Worm (Caenorhabditis elegans) whole organism, young adult: ENCODE measurements around the gene npr-32.

ENCODE experiments used
- B0019.2 ChIP-seq: fragments of 200-800 bp; sonication (Bioruptor generic); conservative IDR thresholded peaks from 2 replicates; pipeline ENCODE4 v1.3.6; 2022; ENCODE audit warnings: missing genetic modification reagents, missing genetic modification characterization, missing compliant biosample characterization
- C06A6.2 ChIP-seq: fragments of 200-800 bp; sonication (Bioruptor generic); conservative IDR thresholded peaks from 2 replicates; pipeline ENCODE4 v1.3.6; 2022; ENCODE audit warnings: missing genetic modification characterization, missing compliant biosample characterization
- C17E4.6 ChIP-seq: fragments of 200-800 bp; sonication (Bioruptor generic); IDR thresholded peaks from 2 replicates; pipeline ENCODE4 v1.3.6; 2022; ENCODE audit warnings: missing genetic modification reagents, missing genetic modification characterization, missing compliant biosample characterization
- F52B5.7 ChIP-seq: sonication (generic microtip); optimal IDR thresholded peaks from 2 replicates; lab custom pipeline; 2016; ENCODE audit warnings: mild to moderate bottlenecking, missing genetic modification characterization, missing compliant biosample characterization
- F55B11.4 ChIP-seq: sonication (generic microtip); optimal IDR thresholded peaks from 2 replicates; lab custom pipeline; 2016; ENCODE audit warnings: missing compliant biosample characterization, missing genetic modification characterization, borderline replicate concordance; ENCODE audit not compliant: insufficient read depth
- F57C9.4 ChIP-seq: sonication (generic microtip); optimal IDR thresholded peaks from 2 replicates; lab custom pipeline; 2017; ENCODE audit warnings: mild to moderate bottlenecking, missing genetic modification characterization, missing compliant biosample characterization
- K11D2.4 ChIP-seq: fragments of 200-800 bp; sonication (Bioruptor generic); IDR thresholded peaks from 2 replicates; pipeline ENCODE4 v1.3.6; 2022; ENCODE audit warnings: missing genetic modification reagents, missing genetic modification characterization, missing compliant biosample characterization
- K12H6.12 ChIP-seq: fragments of 200-800 bp; sonication (Bioruptor generic); optimal IDR thresholded peaks from 2 replicates; lab custom pipeline; 2018; ENCODE audit warnings: mild to moderate bottlenecking, missing genetic modification characterization, missing compliant biosample characterization
- T26A5.8 ChIP-seq: sonication (generic microtip); optimal IDR thresholded peaks from 2 replicates; lab custom pipeline; 2016; ENCODE audit warnings: missing genetic modification characterization, missing compliant biosample characterization
- Y56A3A.18 ChIP-seq: fragments of 200-800 bp; sonication (Bioruptor generic); IDR thresholded peaks from 2 replicates; pipeline ENCODE4 v1.3.6; 2022; ENCODE audit warnings: missing genetic modification reagents, missing genetic modification characterization, missing compliant biosample characterization
- atf-7 ChIP-seq: sonication (generic microtip); optimal IDR thresholded peaks from 2 replicates; lab custom pipeline; 2017; ENCODE audit warnings: mild to moderate bottlenecking, missing genetic modification characterization, missing compliant biosample characterization
- attf-5 ChIP-seq: fragments of 200-800 bp; sonication (Bioruptor generic); optimal IDR thresholded peaks from 2 replicates; lab custom pipeline; 2018; ENCODE audit warnings: mild to moderate bottlenecking, missing genetic modification characterization, missing compliant biosample characterization
- bed-1 ChIP-seq: fragments of 200-800 bp; sonication (Bioruptor generic); IDR thresholded peaks from 2 replicates; pipeline ENCODE4 v1.3.6; 2022; ENCODE audit warnings: missing genetic modification reagents, missing genetic modification characterization, missing compliant biosample characterization
- ceh-100 ChIP-seq: fragments of 200-800 bp; sonication (Bioruptor generic); IDR thresholded peaks from 2 replicates; pipeline ENCODE4 v1.3.6; 2022; ENCODE audit warnings: missing genetic modification reagents, missing genetic modification characterization, missing compliant biosample characterization
- ceh-40 ChIP-seq: fragments of 200-800 bp; sonication (Bioruptor generic); IDR thresholded peaks from 2 replicates; pipeline ENCODE4 v1.3.6; 2022; ENCODE audit warnings: missing genetic modification characterization, missing compliant biosample characterization
- ceh-58 ChIP-seq: fragments of 200-800 bp; sonication (Bioruptor generic); IDR thresholded peaks from 2 replicates; pipeline ENCODE4 v1.3.6; 2022; ENCODE audit warnings: missing genetic modification characterization, missing compliant biosample characterization
- ceh-79 ChIP-seq: sonication (generic microtip); optimal IDR thresholded peaks from 2 replicates; lab custom pipeline; 2017; ENCODE audit warnings: mild to moderate bottlenecking, missing genetic modification characterization, missing compliant biosample characterization
- dox-1 ChIP-seq: fragments of 200-800 bp; sonication (Bioruptor generic); IDR thresholded peaks from 2 replicates; pipeline ENCODE4 v1.3.6; 2022; ENCODE audit warnings: missing genetic modification reagents, missing genetic modification characterization, missing compliant biosample characterization
- dpff-1 ChIP-seq: sonication (generic microtip); optimal IDR thresholded peaks from 2 replicates; lab custom pipeline; 2017; ENCODE audit warnings: mild to moderate bottlenecking, missing genetic modification characterization, missing compliant biosample characterization
- ekl-4 ChIP-seq: fragments of 200-800 bp; sonication (Bioruptor generic); IDR thresholded peaks from 2 replicates; pipeline ENCODE4 v1.3.6; 2022; ENCODE audit warnings: missing genetic modification reagents, missing genetic modification characterization, missing compliant biosample characterization
- ets-4 ChIP-seq: fragments of 200-800 bp; sonication (Bioruptor generic); optimal IDR thresholded peaks from 2 replicates; lab custom pipeline; 2018; ENCODE audit warnings: mild to moderate bottlenecking, missing genetic modification characterization, missing compliant biosample characterization
- hmg-1.2 ChIP-seq: fragments of 200-800 bp; sonication (Bioruptor generic); IDR thresholded peaks from 2 replicates; pipeline ENCODE4 v1.3.6; 2022; ENCODE audit warnings: missing genetic modification reagents, missing genetic modification characterization, missing compliant biosample characterization
- hmg-20 ChIP-seq: fragments of 200-800 bp; sonication (Bioruptor generic); IDR thresholded peaks from 2 replicates; pipeline ENCODE4 v1.3.6; 2022; ENCODE audit warnings: missing genetic modification reagents, missing genetic modification characterization, missing compliant biosample characterization
- hsf-1 ChIP-seq: fragments of 200-800 bp; sonication (Bioruptor generic); IDR thresholded peaks from 2 replicates; pipeline ENCODE4 v1.3.6; 2022; ENCODE audit warnings: missing genetic modification reagents, missing genetic modification characterization, missing compliant biosample characterization
- lag-1 ChIP-seq: fragments of 200-800 bp; sonication (Bioruptor generic); IDR thresholded peaks from 2 replicates; pipeline ENCODE4 v1.3.6; 2022; ENCODE audit warnings: missing genetic modification reagents, missing genetic modification characterization, missing compliant biosample characterization
- let-607 ChIP-seq, 2 experiments: fragments of 200-800 bp in 1 of 2; sonication (Bioruptor generic) in 1 of 2; sonication (generic microtip) in 1 of 2; optimal IDR thresholded peaks; 2 replicates each; lab custom pipeline; 2016 to 2018; ENCODE audit warnings: mild to moderate bottlenecking in 2 of 2, missing compliant biosample characterization in 2 of 2, missing genetic modification characterization in 2 of 2, moderate library complexity in 2 of 2, missing genotype in 1 of 2
- lin-54 ChIP-seq: fragments of 200-800 bp; sonication (Bioruptor generic); optimal IDR thresholded peaks from 2 replicates; lab custom pipeline; 2018; ENCODE audit warnings: mild to moderate bottlenecking, missing genetic modification characterization, missing compliant biosample characterization
- lsl-1 ChIP-seq: fragments of 200-800 bp; sonication (Bioruptor generic); optimal IDR thresholded peaks from 2 replicates; lab custom pipeline; 2018; ENCODE audit warnings: mild to moderate bottlenecking, missing genetic modification characterization, moderate library complexity, missing compliant biosample characterization
- lsy-27 ChIP-seq: sonication (generic microtip); optimal IDR thresholded peaks from 2 replicates; lab custom pipeline; 2017; ENCODE audit warnings: missing genetic modification characterization, mild to moderate bottlenecking, missing compliant biosample characterization, antibody characterized with exemption, missing genotype, borderline replicate concordance; ENCODE audit not compliant: insufficient read depth
- madf-3 ChIP-seq: fragments of 200-800 bp; sonication (Bioruptor generic); IDR thresholded peaks from 2 replicates; pipeline ENCODE4 v1.3.6; 2022; ENCODE audit warnings: missing genetic modification reagents, missing genetic modification characterization, missing compliant biosample characterization
- mel-28 ChIP-seq: sonication (generic microtip); optimal IDR thresholded peaks from 2 replicates; lab custom pipeline; 2016; ENCODE audit warnings: borderline replicate concordance, mild to moderate bottlenecking, missing genetic modification characterization, missing compliant biosample characterization
- mes-4 ChIP-seq: sonication (generic microtip); optimal IDR thresholded peaks from 2 replicates; lab custom pipeline; 2016; ENCODE audit warnings: missing genotype, missing genetic modification characterization, missing compliant biosample characterization
- nfyb-1 ChIP-seq: fragments of 200-800 bp; sonication (Bioruptor generic); IDR thresholded peaks from 2 replicates; pipeline ENCODE4 v1.3.6; 2022; ENCODE audit warnings: missing genetic modification reagents, missing genetic modification characterization, missing compliant biosample characterization
- nhr-120 ChIP-seq: fragments of 200-800 bp; sonication (Bioruptor generic); IDR thresholded peaks from 2 replicates; pipeline ENCODE4 v1.3.6; 2022; ENCODE audit warnings: missing genetic modification characterization, missing compliant biosample characterization
- nhr-179 ChIP-seq: sonication (generic microtip); optimal IDR thresholded peaks from 2 replicates; lab custom pipeline; 2016; ENCODE audit warnings: mild to moderate bottlenecking, missing genetic modification characterization, missing compliant biosample characterization
- nhr-80 ChIP-seq: sonication (generic microtip); optimal IDR thresholded peaks from 2 replicates; lab custom pipeline; 2016; ENCODE audit warnings: missing genetic modification characterization, missing compliant biosample characterization
- pbrm-1 ChIP-seq: fragments of 200-800 bp; sonication (Bioruptor generic); IDR thresholded peaks from 2 replicates; pipeline ENCODE4 v1.3.6; 2022; ENCODE audit warnings: missing genetic modification reagents, missing genetic modification characterization, missing compliant biosample characterization
- snpc-1.1 ChIP-seq: sonication (generic microtip); optimal IDR thresholded peaks from 2 replicates; lab custom pipeline; 2017; ENCODE audit warnings: missing genetic modification characterization, mild to moderate bottlenecking, missing compliant biosample characterization, antibody characterized with exemption, moderate library complexity, missing genotype, missing genetic modification reagents; ENCODE audit not compliant: insufficient read depth
- snpc-3.4 ChIP-seq: sonication (generic microtip); optimal IDR thresholded peaks from 2 replicates; lab custom pipeline; 2017; ENCODE audit warnings: missing genetic modification characterization, mild to moderate bottlenecking, missing compliant biosample characterization, antibody characterized with exemption, moderate library complexity, missing genotype, missing genetic modification reagents
- snpc-4 ChIP-seq, 5 experiments: fragments of 150-350 bp in 1 of 5; sonication (generic microtip) in 4 of 5; optimal IDR thresholded peaks; 2 replicates each; lab custom pipeline; 2014 to 2018; ENCODE audit warnings: missing genetic modification characterization in 5 of 5, missing biosample characterization in 3 of 5, antibody characterized with exemption in 2 of 5, mild to moderate bottlenecking in 2 of 5, missing compliant biosample characterization in 2 of 5, missing genotype in 2 of 5, moderate library complexity in 2 of 5, missing genetic modification reagents in 1 of 5
- unc-62 ChIP-seq: fragments of 150-350 bp; optimal IDR thresholded peaks from 2 replicates; lab custom pipeline; 2014; ENCODE audit warnings: missing biosample characterization, missing genetic modification reagents, missing genetic modification characterization
- xnd-1 ChIP-seq: sonication (generic microtip); optimal IDR thresholded peaks from 2 replicates; lab custom pipeline; 2016; ENCODE audit warnings: missing genotype, missing genetic modification reagents, missing genetic modification characterization, missing compliant biosample characterization
- zfh-2 ChIP-seq: fragments of 200-800 bp; sonication (Bioruptor generic); conservative IDR thresholded peaks from 2 replicates; pipeline ENCODE4 v1.3.6; 2022; ENCODE audit warnings: missing genetic modification reagents, missing genetic modification characterization, missing compliant biosample characterization
- ztf-18 ChIP-seq: sonication (generic microtip); optimal IDR thresholded peaks from 2 replicates; lab custom pipeline; 2016; ENCODE audit warnings: missing genotype, mild to moderate bottlenecking, missing genetic modification characterization, missing compliant biosample characterization
- ztf-25 ChIP-seq: fragments of 200-800 bp; sonication (Bioruptor generic); IDR thresholded peaks from 2 replicates; pipeline ENCODE4 v1.3.6; 2022; ENCODE audit warnings: missing genetic modification reagents, missing genetic modification characterization, missing compliant biosample characterization
- ztf-26 ChIP-seq: sonication (generic microtip); optimal IDR thresholded peaks from 2 replicates; lab custom pipeline; 2017; ENCODE audit warnings: missing genetic modification characterization, missing compliant biosample characterization

npr-32 gene

ce11 chrIV:17278363-17278762 is 47.5 kb upstream of the npr-32 start (continued):
- TF ChIP-seq nfyb-1 (GFP tag; lab: Robert Waterston, UW) (peak; percentile 95), mel-28 (tag; lab: Kevin White, UChicago) (peak; percentile 82), T26A5.8 (tag; lab: Kevin White, UChicago) (peak; percentile 5), dox-1 (GFP tag; lab: Robert Waterston, UW) (peak; percentile 96), ceh-79 (tag; lab: Kevin White, UChicago) (peak; percentile 79), F55B11.4 (tag; lab: Kevin White, UChicago) (no peak), ceh-100 (peak; percentile 81), ceh-40 (GFP tag; lab: Robert Waterston, UW) (peak; percentile 71; the same call in 1 of the 2 replicates), dpff-1 (tag; lab: Kevin White, UChicago) (peak; percentile 91), mes-4 (no peak), zfh-2 (GFP tag; lab: Robert Waterston, UW) (0 out of 2 replicates have a peak, but pooled peaks have one; percentile 31), K12H6.12 (tag; lab: Kevin White, UChicago) (peak; percentile 99), ztf-25 (GFP tag; lab: Robert Waterston, UW) (0 out of 2 replicates have a peak, but pooled peaks have one; percentile 33), F52B5.7 (tag; lab: Kevin White, UChicago) (peak; percentile 93), C17E4.6 (GFP tag; lab: Robert Waterston, UW) (peak; percentile 93), let-607 (tag; optimal IDR thresholded peaks at IDR 0.05; lab: Kevin White, UChicago) (peak; percentile 82 to 91), ekl-4 (peak; percentile 97), F57C9.4 (tag; lab: Kevin White, UChicago) (no peak), hmg-1.2 (GFP tag; lab: Robert Waterston, UW) (peak; percentile 91), nhr-120 (GFP tag; lab: Robert Waterston, UW) (no peak), C06A6.2 (GFP tag; lab: Robert Waterston, UW) (peak; percentile 91), ets-4 (no peak), xnd-1 (tag; lab: Kevin White, UChicago) (peak; percentile 57), snpc-1.1 (tag; lab: Kevin White, UChicago) (no peak), bed-1 (GFP tag; lab: Robert Waterston, UW) (no peak), lsy-27 (tag; lab: Kevin White, UChicago) (peak; percentile 1), ztf-18 (tag; lab: Kevin White, UChicago) (peak; percentile 78), attf-5 (peak; percentile 91), nhr-179 (tag; lab: Kevin White, UChicago) (no peak), nhr-80 (tag; lab: Kevin White, UChicago) (peak; percentile 49)

DNA sequence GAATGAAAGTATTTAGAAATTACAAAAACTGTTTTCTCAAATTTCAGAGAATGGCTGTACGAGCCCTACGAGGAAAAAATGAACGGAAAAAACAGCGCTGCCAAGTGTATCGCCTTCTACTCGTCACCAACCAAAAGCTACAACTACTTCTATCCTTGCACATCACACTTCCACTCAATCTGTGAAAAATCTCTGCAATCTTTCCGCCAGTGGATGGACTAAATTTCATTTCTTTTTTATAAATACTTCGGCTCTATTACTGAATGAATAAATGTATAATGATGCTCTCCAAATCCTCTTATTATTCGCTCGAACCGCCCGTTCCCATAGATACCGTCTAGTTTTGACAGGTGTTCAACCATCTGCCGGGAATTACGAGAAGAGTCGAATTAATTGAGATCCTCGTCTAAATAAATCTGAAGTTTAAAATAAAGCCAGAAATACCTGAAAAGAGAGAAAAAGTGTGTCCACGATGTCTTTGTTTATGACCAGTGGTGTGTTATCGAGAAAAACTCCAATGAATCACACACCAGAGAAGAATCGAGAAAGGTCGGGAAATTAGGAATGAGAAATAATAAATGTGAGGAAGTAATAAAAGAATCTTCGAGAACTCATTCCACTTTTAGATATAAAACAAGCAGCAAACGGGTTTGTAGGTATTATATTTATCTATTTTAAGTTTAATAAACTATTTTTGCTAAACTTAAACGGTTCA is 46.8 kb upstream of the npr-32 start:
- TF ChIP-seq lag-1 (GFP tag; lab: Robert Waterston, UW) = no peak
- no peak for TF ChIP-seq C06A6.2 (GFP tag; lab: Robert Waterston, UW)
- no peak for TF ChIP-seq lsl-1 (GFP tag; lab: Kevin White, UChicago)
- no peak for TF ChIP-seq hsf-1 (GFP tag; lab: Robert Waterston, UW)
- TF ChIP-seq K11D2.4 = no peak; the same call in 1 of the 2 replicates
- no peak for TF ChIP-seq snpc-4 (GFP tag; optimal IDR thresholded peaks at IDR 0.05; lab: Kevin White, UChicago)
- TF ChIP-seq snpc-4 (tag; optimal IDR thresholded peaks at IDR 0.05; lab: Kevin White, UChicago) = no peak
- no peak for TF ChIP-seq unc-62
- TF ChIP-seq lin-54 (GFP tag; lab: Kevin White, UChicago) = no peak
- no peak for TF ChIP-seq ztf-26 (tag; lab: Kevin White, UChicago)
- TF ChIP-seq atf-7 (tag; lab: Kevin White, UChicago) = no peak
- no peak for TF ChIP-seq pbrm-1 (GFP tag; lab: Robert Waterston, UW)
- TF ChIP-seq snpc-3.4 (tag; lab: Kevin White, UChicago) = no peak
- TF ChIP-seq ceh-58 (GFP tag; lab: Robert Waterston, UW) = 0 out of 2 replicates have a peak, but pooled peaks have one; percentile 22
- no peak for TF ChIP-seq hmg-20 (GFP tag; lab: Robert Waterston, UW)
- peak; percentile 28; the same call in 1 of the 2 replicates for TF ChIP-seq nfyb-1 (GFP tag; lab: Robert Waterston, UW)
- TF ChIP-seq B0019.2 = no peak
- TF ChIP-seq ztf-18 (tag; lab: Kevin White, UChicago) = no peak
- TF ChIP-seq Y56A3A.18 (GFP tag; lab: Robert Waterston, UW) = no peak
- 0 out of 2 replicates have a peak, but pooled peaks have one; percentile 1 for TF ChIP-seq madf-3
